Worm (Caenorhabditis elegans) whole organism, late embryonic: ENCODE results near the gene F16G10.9.

Experiments
- C08G9.2 ChIP-seq: sonication (generic microtip); optimal IDR thresholded peaks from 2 replicates; lab custom pipeline; 2016; ENCODE audit warnings: mild to moderate bottlenecking, missing genetic modification characterization, moderate library complexity, missing compliant biosample characterization
- K02D7.2 ChIP-seq: sonication (generic microtip); optimal IDR thresholded peaks from 2 replicates; lab custom pipeline; 2017; ENCODE audit warnings: mild to moderate bottlenecking, missing genetic modification characterization, missing compliant biosample characterization
- ahr-1 ChIP-seq: sonication (generic microtip); optimal IDR thresholded peaks from 2 replicates; lab custom pipeline; 2016; ENCODE audit warnings: missing genetic modification characterization, missing compliant biosample characterization
- ama-1 ChIP-seq: fragments of 150-350 bp; optimal IDR thresholded peaks from 2 replicates; lab custom pipeline; 2014
- ceh-18 ChIP-seq: sonication (generic microtip); optimal IDR thresholded peaks from 2 replicates; lab custom pipeline; 2016; ENCODE audit warnings: missing genetic modification characterization, missing compliant biosample characterization
- ceh-24 ChIP-seq: sonication (generic microtip); optimal IDR thresholded peaks from 2 replicates; lab custom pipeline; 2016; ENCODE audit warnings: mild to moderate bottlenecking, missing genetic modification characterization, missing compliant biosample characterization
- ceh-30 ChIP-seq: fragments of 150-350 bp; optimal IDR thresholded peaks from 2 replicates; lab custom pipeline; 2014; ENCODE audit warnings: missing biosample characterization, missing genetic modification characterization
- ceh-6 ChIP-seq: fragments of 200-800 bp; sonication (Bioruptor generic); optimal IDR thresholded peaks from 2 replicates; lab custom pipeline; 2018; ENCODE audit warnings: mild to moderate bottlenecking, missing genetic modification characterization, missing compliant biosample characterization
- dmd-4 ChIP-seq: sonication (generic microtip); optimal IDR thresholded peaks from 2 replicates; lab custom pipeline; 2016; ENCODE audit warnings: borderline replicate concordance, missing genetic modification characterization, missing compliant biosample characterization
- ets-4 ChIP-seq: sonication (generic microtip); optimal IDR thresholded peaks from 2 replicates; lab custom pipeline; 2016; ENCODE audit warnings: missing genetic modification characterization, missing compliant biosample characterization
- eyg-1 ChIP-seq: sonication (generic microtip); optimal IDR thresholded peaks from 2 replicates; lab custom pipeline; 2016; ENCODE audit warnings: missing genotype, missing genetic modification characterization, missing compliant biosample characterization
- fkh-6 ChIP-seq: sonication (generic microtip); optimal IDR thresholded peaks from 2 replicates; lab custom pipeline; 2016; ENCODE audit warnings: missing genetic modification characterization, missing compliant biosample characterization
- hlh-13 ChIP-seq: fragments of 200-800 bp; sonication (Bioruptor generic); optimal IDR thresholded peaks from 2 replicates; lab custom pipeline; 2018; ENCODE audit warnings: mild to moderate bottlenecking, missing genetic modification characterization, missing compliant biosample characterization
- hlh-15 ChIP-seq: sonication (generic microtip); optimal IDR thresholded peaks from 2 replicates; lab custom pipeline; 2016; ENCODE audit warnings: missing genetic modification characterization, missing compliant biosample characterization
- hlh-30 ChIP-seq: sonication (generic microtip); optimal IDR thresholded peaks from 2 replicates; lab custom pipeline; 2017; ENCODE audit warnings: antibody characterized with exemption, missing genetic modification characterization, missing compliant biosample characterization; ENCODE audit not compliant: insufficient read depth
- hlh-8 ChIP-seq: sonication (generic microtip); optimal IDR thresholded peaks from 2 replicates; lab custom pipeline; 2016; ENCODE audit warnings: missing genotype, missing genetic modification characterization, missing compliant biosample characterization
- lim-6 ChIP-seq: sonication (generic microtip); optimal IDR thresholded peaks from 2 replicates; lab custom pipeline; 2016; ENCODE audit warnings: missing genetic modification characterization, missing compliant biosample characterization
- lin-11 ChIP-seq: fragments of 200-800 bp; sonication (Bioruptor generic); optimal IDR thresholded peaks from 2 replicates; lab custom pipeline; 2018; ENCODE audit warnings: mild to moderate bottlenecking, missing genetic modification characterization, missing compliant biosample characterization
- mec-3 ChIP-seq: sonication (generic microtip); optimal IDR thresholded peaks from 2 replicates; lab custom pipeline; 2016; ENCODE audit warnings: borderline replicate concordance, missing genetic modification characterization, missing compliant biosample characterization
- nhr-232 ChIP-seq: sonication (generic microtip); optimal IDR thresholded peaks from 2 replicates; lab custom pipeline; 2016; ENCODE audit warnings: missing genetic modification characterization, missing compliant biosample characterization
- npax-4 ChIP-seq: sonication (generic microtip); optimal IDR thresholded peaks from 2 replicates; lab custom pipeline; 2016; ENCODE audit warnings: missing genetic modification characterization, missing compliant biosample characterization
- odd-2 ChIP-seq: sonication (generic microtip); optimal IDR thresholded peaks from 2 replicates; lab custom pipeline; 2017; ENCODE audit warnings: antibody characterized with exemption, mild to moderate bottlenecking, missing genetic modification characterization, missing compliant biosample characterization
- pag-3 ChIP-seq: sonication (generic microtip); optimal IDR thresholded peaks from 2 replicates; lab custom pipeline; 2016; ENCODE audit warnings: missing compliant biosample characterization, missing genetic modification characterization, borderline replicate concordance
- pat-9 ChIP-seq: fragments of 200-800 bp; sonication (Bioruptor generic); optimal IDR thresholded peaks from 2 replicates; lab custom pipeline; 2018; ENCODE audit warnings: mild to moderate bottlenecking, missing genetic modification characterization, moderate library complexity, missing compliant biosample characterization
- pax-1 ChIP-seq: fragments of 150-350 bp; optimal IDR thresholded peaks from 2 replicates; lab custom pipeline; 2014; ENCODE audit warnings: missing biosample characterization, missing genetic modification characterization
- pha-2 ChIP-seq: sonication (generic microtip); optimal IDR thresholded peaks from 2 replicates; lab custom pipeline; 2017; ENCODE audit warnings: mild to moderate bottlenecking, missing genetic modification characterization, missing compliant biosample characterization
- pqm-1 ChIP-seq: sonication (generic microtip); optimal IDR thresholded peaks from 2 replicates; lab custom pipeline; 2016; ENCODE audit warnings: missing genetic modification characterization, missing compliant biosample characterization
- ref-2 ChIP-seq: sonication (generic microtip); optimal IDR thresholded peaks from 2 replicates; lab custom pipeline; 2016; ENCODE audit warnings: missing genetic modification characterization, missing compliant biosample characterization
- rnt-1 ChIP-seq: sonication (generic microtip); optimal IDR thresholded peaks from 2 replicates; lab custom pipeline; 2016; ENCODE audit warnings: missing genetic modification characterization, missing compliant biosample characterization
- sdc-2 ChIP-seq: sonication (generic microtip); optimal IDR thresholded peaks from 2 replicates; lab custom pipeline; 2016; ENCODE audit warnings: missing genotype, missing genetic modification characterization, missing compliant biosample characterization
- sox-2 ChIP-seq: fragments of 200-800 bp; sonication (Bioruptor generic); IDR thresholded peaks from 2 replicates; pipeline ENCODE4 v1.3.6; 2022; ENCODE audit warnings: missing genetic modification reagents, missing genetic modification characterization, missing compliant biosample characterization
- sox-4 ChIP-seq: sonication (generic microtip); optimal IDR thresholded peaks from 2 replicates; lab custom pipeline; 2017; ENCODE audit warnings: mild to moderate bottlenecking, missing genetic modification characterization, inconsistent platforms, missing compliant biosample characterization
- syd-9 ChIP-seq: sonication (generic microtip); optimal IDR thresholded peaks from 2 replicates; lab custom pipeline; 2016; ENCODE audit warnings: mild to moderate bottlenecking, missing genetic modification characterization, moderate library complexity, missing compliant biosample characterization
- tbx-2 ChIP-seq: sonication (generic microtip); optimal IDR thresholded peaks from 2 replicates; lab custom pipeline; 2016; ENCODE audit warnings: missing genetic modification characterization, missing compliant biosample characterization
- tbx-7 ChIP-seq: sonication (generic microtip); optimal IDR thresholded peaks from 2 replicates; lab custom pipeline; 2016; ENCODE audit warnings: missing genotype, missing genetic modification characterization, missing compliant biosample characterization
- unc-3 ChIP-seq, 2 experiments: fragments of 200-800 bp in 1 of 2; sonication (Bioruptor generic) in 1 of 2; sonication (generic microtip) in 1 of 2; conservative IDR thresholded peaks in 1 of 2; optimal IDR thresholded peaks in 1 of 2; 2 replicates each; pipeline versions ENCODE4 v1.3.6 to Lab custom; 2016 to 2022; ENCODE audit warnings: missing compliant biosample characterization in 2 of 2, missing genetic modification characterization in 2 of 2, missing genetic modification reagents in 1 of 2
- unc-42 ChIP-seq: sonication (generic microtip); optimal IDR thresholded peaks from 2 replicates; lab custom pipeline; 2016; ENCODE audit warnings: missing genotype, missing genetic modification characterization, missing compliant biosample characterization
- unc-55 ChIP-seq: sonication (generic microtip); optimal IDR thresholded peaks from 2 replicates; lab custom pipeline; 2017; ENCODE audit warnings: missing biosample characterization, missing genetic modification reagents, missing genetic modification characterization
- unc-86 ChIP-seq: sonication (generic microtip); optimal IDR thresholded peaks from 2 replicates; lab custom pipeline; 2016; ENCODE audit warnings: missing genetic modification characterization, missing compliant biosample characterization
- zip-5 ChIP-seq: sonication (generic microtip); optimal IDR thresholded peaks from 2 replicates; lab custom pipeline; 2016; ENCODE audit warnings: missing genetic modification characterization, missing compliant biosample characterization
- ztf-16 ChIP-seq: sonication (generic microtip); optimal IDR thresholded peaks from 2 replicates; lab custom pipeline; 2017; ENCODE audit warnings: missing genetic modification characterization, missing compliant biosample characterization

F16G10.9 gene

ce11 chrII:2411093-2411492 is 25.7 kb upstream of the F16G10.9 start:
- TF ChIP-seq ceh-6: no peak
- no peak for TF ChIP-seq pha-2
- TF ChIP-seq ztf-16: no peak
- no peak for TF ChIP-seq pqm-1 (tag; lab: Kevin White, UChicago)
- TF ChIP-seq tbx-7: no peak
- no peak for TF ChIP-seq ama-1 (lab: Kevin White, UChicago)
- no peak for TF ChIP-seq pax-1
- TF ChIP-seq C08G9.2: no peak
- TF ChIP-seq unc-55 (GFP tag; lab: Kevin White, UChicago): no peak
- no peak for TF ChIP-seq mec-3
- no peak for TF ChIP-seq ahr-1 (tag; lab: Kevin White, UChicago)
- TF ChIP-seq syd-9 (tag; lab: Kevin White, UChicago): no peak
- no peak for TF ChIP-seq tbx-2 (tag; lab: Kevin White, UChicago)
- no peak for TF ChIP-seq lin-11 (tag; lab: Kevin White, UChicago)
- TF ChIP-seq ceh-18 (tag; lab: Kevin White, UChicago): no peak
- no peak for TF ChIP-seq ceh-30 (tag; lab: Kevin White, UChicago)
- TF ChIP-seq nhr-232 (tag; lab: Kevin White, UChicago): no peak
- TF ChIP-seq K02D7.2 (tag; lab: Kevin White, UChicago): no peak
- TF ChIP-seq, all 69 proteins: peak for 0

DNA sequence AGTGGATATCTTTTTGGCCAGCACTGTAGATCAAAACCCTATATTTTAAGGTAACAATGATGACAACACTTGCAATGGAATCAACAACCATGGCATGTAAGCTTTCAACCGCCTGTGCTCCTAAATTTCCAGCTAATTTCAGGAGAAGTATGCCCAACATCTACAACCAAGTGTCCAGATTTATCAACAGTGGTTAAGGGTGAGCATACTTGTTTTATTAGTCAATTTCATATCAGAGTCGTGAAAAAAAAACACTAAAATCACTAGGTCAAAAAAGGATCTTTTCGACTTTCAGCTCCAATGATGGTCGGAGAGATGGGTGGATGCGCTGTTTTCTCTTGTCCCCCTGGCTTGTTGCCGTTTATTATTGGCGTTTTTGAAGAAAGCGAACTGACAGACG is 18.6 kb upstream of the F16G10.9 start, which contains the start of gene F16G10.1:
Gene F16G10.1, plus strand, starts transcription at position 301 of the 400 bp plus-strand sequence.
- TF ChIP-seq rnt-1 (tag; lab: Kevin White, UChicago) (no peak), dmd-4 (tag; lab: Kevin White, UChicago) (no peak), pat-9 (no peak), pha-2 (no peak), lin-11 (tag; lab: Kevin White, UChicago) (no peak), ref-2 (tag; lab: Kevin White, UChicago) (no peak), zip-5 (tag; lab: Kevin White, UChicago) (no peak), hlh-13 (GFP tag; lab: Kevin White, UChicago) (no peak), sox-2 (GFP tag; lab: Robert Waterston, UW) (no peak), eyg-1 (tag; lab: Kevin White, UChicago) (no peak), unc-86 (tag; lab: Kevin White, UChicago) (no peak), tbx-7 (no peak), pax-1 (no peak), K02D7.2 (tag; lab: Kevin White, UChicago) (no peak), lim-6 (tag; lab: Kevin White, UChicago) (no peak), hlh-15 (tag; lab: Kevin White, UChicago) (no peak), unc-42 (tag; lab: Kevin White, UChicago) (no peak), ets-4 (tag; lab: Kevin White, UChicago) (no peak), odd-2 (tag; lab: Kevin White, UChicago) (no peak)

- TF ChIP-seq pha-2 (no peak), tbx-2 (tag; lab: Kevin White, UChicago) (no peak), hlh-8 (tag; lab: Kevin White, UChicago) (no peak), pat-9 (no peak), ceh-24 (no peak), lim-6 (tag; lab: Kevin White, UChicago) (no peak), ceh-6 (no peak), unc-3 (GFP tag; conservative IDR thresholded peaks at IDR 0.05; lab: Robert Waterston, UW) (no peak), unc-3 (tag; optimal IDR thresholded peaks at IDR 0.05; lab: Kevin White, UChicago) (no peak), K02D7.2 (tag; lab: Kevin White, UChicago) (no peak), fkh-6 (no peak), pqm-1 (tag; lab: Kevin White, UChicago) (no peak), pag-3 (tag; lab: Kevin White, UChicago) (no peak), rnt-1 (tag; lab: Kevin White, UChicago) (no peak), sdc-2 (tag; lab: Kevin White, UChicago) (no peak), hlh-30 (tag; lab: Kevin White, UChicago) (no peak), unc-86 (tag; lab: Kevin White, UChicago) (no peak), npax-4 (no peak), sox-4 (no peak)
Measured at ce11 chrII:2399810-2400209, 14.4 kb upstream of the F16G10.9 start.
